Fruit fly (Drosophila melanogaster) whole organism, embryonic: ENCODE measurements around the gene CG4338.
A peak's percentile ranks its signal among the peaks of the same experiment; 100 is the strongest.

ENCODE experiments used
- Blimp-1 ChIP-seq: fragments of 200-800 bp; sonication (Bioruptor generic); optimal IDR thresholded peaks from 3 replicates; lab custom pipeline; 2018; ENCODE audit warnings: missing biosample characterization, missing genetic modification characterization, mild to moderate bottlenecking, moderate library complexity, missing genetic modification reagents
- BtbVII ChIP-seq: fragments of 200-800 bp; sonication (Bioruptor generic); optimal IDR thresholded peaks from 3 replicates; lab custom pipeline; 2017; ENCODE audit warnings: missing biosample characterization, mild to moderate bottlenecking, missing genetic modification characterization
- CG1024 ChIP-seq: fragments of 200-800 bp; sonication (Bioruptor generic); IDR thresholded peaks from 2 replicates; pipeline ENCODE4 v1.3.6; 2022; ENCODE audit warnings: missing biosample characterization, missing genetic modification characterization
- CG12391 ChIP-seq: fragments of 200-800 bp; sonication (Bioruptor generic); optimal IDR thresholded peaks from 3 replicates; lab custom pipeline; 2018; ENCODE audit warnings: missing biosample characterization, mild to moderate bottlenecking, missing genetic modification characterization, moderate library complexity
- CG13894 ChIP-seq: fragments of 200-800 bp; sonication (Bioruptor generic); optimal IDR thresholded peaks from 3 replicates; lab custom pipeline; 2018; ENCODE audit warnings: missing biosample characterization, mild to moderate bottlenecking, missing genetic modification characterization, moderate library complexity
- CG16779 ChIP-seq: fragments of 200-800 bp; sonication (Bioruptor generic); IDR thresholded peaks from 2 replicates; pipeline ENCODE4 v1.3.6; 2022; ENCODE audit warnings: missing biosample characterization, missing genetic modification characterization
- CG17361 ChIP-seq: fragments of 200-800 bp; sonication (Bioruptor generic); IDR thresholded peaks from 3 replicates; pipeline ENCODE4 v1.3.6; 2022; ENCODE audit warnings: missing biosample characterization, missing genetic modification characterization
- CG17612 ChIP-seq: fragments of 200-800 bp; sonication (Bioruptor generic); IDR thresholded peaks from 2 replicates; pipeline ENCODE4 v1.3.6; 2022; ENCODE audit warnings: missing biosample characterization, missing genetic modification characterization
- CG17829 ChIP-seq: fragments of 200-800 bp; optimal IDR thresholded peaks from 2 replicates; lab custom pipeline; 2019; ENCODE audit warnings: missing biosample characterization, mild to moderate bottlenecking, missing genetic modification characterization, moderate library complexity
- CG18619 ChIP-seq: fragments of 200-800 bp; sonication (Bioruptor generic); optimal IDR thresholded peaks from 3 replicates; lab custom pipeline; 2017; ENCODE audit warnings: missing biosample characterization, mild to moderate bottlenecking, missing genetic modification characterization
- CG18764 ChIP-seq: fragments of 200-800 bp; sonication (Bioruptor generic); optimal IDR thresholded peaks from 3 replicates; lab custom pipeline; 2016; ENCODE audit warnings: missing biosample characterization, missing genetic modification characterization
- CG2129 ChIP-seq: fragments of 200-800 bp; sonication (Bioruptor generic); IDR thresholded peaks from 2 replicates; pipeline ENCODE4 v1.3.6; 2022; ENCODE audit warnings: missing biosample characterization, missing genetic modification characterization; ENCODE audit not compliant: partially characterized antibody
- CG3281 ChIP-seq: fragments of 200-800 bp; sonication (Bioruptor generic); optimal IDR thresholded peaks from 3 replicates; lab custom pipeline; 2017; ENCODE audit warnings: missing biosample characterization, mild to moderate bottlenecking, missing genetic modification characterization
- CG4282 ChIP-seq: fragments of 200-800 bp; sonication (Bioruptor generic); optimal IDR thresholded peaks from 2 replicates; lab custom pipeline; 2016; ENCODE audit warnings: missing biosample characterization, missing genetic modification characterization
- CG4424 ChIP-seq: fragments of 200-800 bp; sonication (Bioruptor generic); optimal IDR thresholded peaks from 3 replicates; lab custom pipeline; 2016; ENCODE audit warnings: missing biosample characterization, missing genetic modification characterization
- CG6813 ChIP-seq: fragments of 200-800 bp; sonication (Bioruptor generic); optimal IDR thresholded peaks from 2 replicates; lab custom pipeline; 2017; ENCODE audit warnings: missing biosample characterization, missing genetic modification characterization, mild to moderate bottlenecking, moderate library complexity, missing genetic modification reagents
- CG7357 ChIP-seq: fragments of 200-800 bp; sonication (Bioruptor generic); IDR thresholded peaks from 3 replicates; pipeline ENCODE4 v1.3.6; 2022; ENCODE audit warnings: missing biosample characterization, missing genetic modification characterization
- CG8089 ChIP-seq: fragments of 200-800 bp; sonication (Bioruptor generic); optimal IDR thresholded peaks from 3 replicates; lab custom pipeline; 2016; ENCODE audit warnings: missing biosample characterization, missing genetic modification characterization
- CG8388 ChIP-seq: fragments of 200-800 bp; sonication (Bioruptor generic); optimal IDR thresholded peaks from 2 replicates; lab custom pipeline; 2019; ENCODE audit warnings: missing biosample characterization, mild to moderate bottlenecking, missing genetic modification characterization, moderate library complexity
- CG9727 ChIP-seq: fragments of 200-800 bp; sonication (Bioruptor generic); optimal IDR thresholded peaks from 3 replicates; lab custom pipeline; 2017; ENCODE audit warnings: missing biosample characterization, mild to moderate bottlenecking, missing genetic modification characterization
- CG9817 ChIP-seq: fragments of 200-800 bp; sonication (Bioruptor generic); optimal IDR thresholded peaks from 2 replicates; lab custom pipeline; 2018; ENCODE audit warnings: missing biosample characterization, mild to moderate bottlenecking, missing genetic modification characterization, moderate library complexity
- Dad ChIP-seq: fragments of 200-800 bp; sonication (Bioruptor generic); optimal IDR thresholded peaks from 3 replicates; lab custom pipeline; 2016; ENCODE audit warnings: missing biosample characterization, missing genetic modification characterization
- Dfd ChIP-seq, 2 experiments: fragments of >200 bp; optimal IDR thresholded peaks; 2 replicates each; lab custom pipeline; 2017; ENCODE audit warnings: missing biosample characterization in 2 of 2, missing genetic modification characterization in 2 of 2
- HHEX ChIP-seq: fragments of 200-800 bp; sonication (Bioruptor generic); optimal IDR thresholded peaks from 3 replicates; lab custom pipeline; 2017; ENCODE audit warnings: missing biosample characterization, mild to moderate bottlenecking, missing genetic modification characterization, missing genetic modification reagents
- HLH4C ChIP-seq: fragments of 200-800 bp; sonication (Bioruptor generic); IDR thresholded peaks from 3 replicates; pipeline ENCODE4 v1.3.6; 2022; ENCODE audit warnings: missing biosample characterization, missing genetic modification characterization; ENCODE audit not compliant: partially characterized antibody
- Hand ChIP-seq: fragments of 200-800 bp; sonication (Bioruptor generic); optimal IDR thresholded peaks from 2 replicates; lab custom pipeline; 2017; ENCODE audit warnings: mild to moderate bottlenecking, missing biosample characterization, missing genetic modification reagents, missing genetic modification characterization
- MESR4 ChIP-seq: fragments of 200-800 bp; sonication (Bioruptor generic); optimal IDR thresholded peaks from 2 replicates; lab custom pipeline; 2018; ENCODE audit warnings: missing biosample characterization, mild to moderate bottlenecking, missing genetic modification characterization, moderate library complexity
- Med ChIP-seq: fragments of 200-800 bp; sonication (Bioruptor generic); peaks from one replicate; lab custom pipeline; 2016; ENCODE audit warnings: missing biosample characterization, missing genetic modification characterization, mild to moderate bottlenecking, inconsistent platforms, moderate library complexity
- Mrtf ChIP-seq: fragments of 200-800 bp; sonication (Bioruptor generic); IDR thresholded peaks from 3 replicates; pipeline ENCODE4 v1.3.6; 2022; ENCODE audit warnings: missing biosample characterization, missing genetic modification characterization
- Myb ChIP-seq: fragments of 200-800 bp; sonication (Bioruptor generic); optimal IDR thresholded peaks from 2 replicates; lab custom pipeline; 2016; ENCODE audit warnings: missing biosample characterization, missing genetic modification characterization
- NK7.1 ChIP-seq: fragments of 200-800 bp; sonication (Bioruptor generic); optimal IDR thresholded peaks from 3 replicates; lab custom pipeline; 2016; ENCODE audit warnings: missing biosample characterization, missing genetic modification characterization
- Sin3A ChIP-seq: fragments of >200 bp; optimal IDR thresholded peaks from 2 replicates; lab custom pipeline; 2018
- Xrp1 ChIP-seq: fragments of 200-800 bp; sonication (Bioruptor generic); IDR thresholded peaks from 2 replicates; pipeline ENCODE4 v1.3.6; 2022; ENCODE audit warnings: missing biosample characterization, missing genetic modification characterization
- al ChIP-seq: fragments of 200-800 bp; sonication (Bioruptor generic); IDR thresholded peaks from 2 replicates; pipeline ENCODE4 v1.3.6; 2022; ENCODE audit warnings: missing biosample characterization, missing genetic modification characterization
- bcd ChIP-seq: fragments of 200-800 bp; sonication (Bioruptor generic); optimal IDR thresholded peaks from 2 replicates; lab custom pipeline; 2017; ENCODE audit warnings: missing biosample characterization, mild to moderate bottlenecking, missing genetic modification characterization
- caup ChIP-seq: fragments of 200-800 bp; sonication (Bioruptor generic); optimal IDR thresholded peaks from 3 replicates; lab custom pipeline; 2017; ENCODE audit warnings: missing biosample characterization, mild to moderate bottlenecking, missing genetic modification characterization, moderate library complexity; ENCODE audit not compliant: severe bottlenecking
- cg ChIP-seq: fragments of 200-800 bp; sonication (Bioruptor generic); optimal IDR thresholded peaks from 3 replicates; lab custom pipeline; 2019; ENCODE audit warnings: missing biosample characterization, mild to moderate bottlenecking, missing genetic modification characterization, moderate library complexity
- dm ChIP-seq: fragments of 200-800 bp; sonication (Bioruptor generic); optimal IDR thresholded peaks from 3 replicates; lab custom pipeline; 2016; ENCODE audit warnings: missing biosample characterization, missing genetic modification characterization
- dysf ChIP-seq: fragments of 200-800 bp; sonication (Bioruptor generic); IDR thresholded peaks from 3 replicates; pipeline ENCODE4 v1.3.6; 2022; ENCODE audit warnings: missing biosample characterization, missing genetic modification characterization
- hth ChIP-seq: fragments of >200 bp; optimal IDR thresholded peaks from 2 replicates; lab custom pipeline; 2017; ENCODE audit warnings: inconsistent platforms
- lola ChIP-seq, 3 experiments: fragments of >200 bp in 2 of 3; fragments of 200-800 bp in 1 of 3; sonication (Bioruptor generic) in 1 of 3; optimal IDR thresholded peaks; 2 replicates each; lab custom pipeline; 2017 to 2019; ENCODE audit warnings: missing biosample characterization in 3 of 3, missing genetic modification characterization in 3 of 3, mild to moderate bottlenecking in 1 of 3, moderate library complexity in 1 of 3
- oc ChIP-seq: fragments of 200-800 bp; sonication (Bioruptor generic); optimal IDR thresholded peaks from 2 replicates; lab custom pipeline; 2018; ENCODE audit warnings: missing biosample characterization, mild to moderate bottlenecking, missing genetic modification characterization, moderate library complexity
- pan ChIP-seq, 4 experiments: fragments of >200 bp in 3 of 4; fragments of 200-800 bp in 1 of 4; sonication (Bioruptor generic) in 1 of 4; optimal IDR thresholded peaks in 3 of 4; IDR thresholded peaks in 1 of 4; 2 replicates each; pipeline versions ENCODE4 v1.3.6 to Lab custom; 2017 to 2022; ENCODE audit warnings: missing biosample characterization in 2 of 4, missing genetic modification characterization in 2 of 4, mixed read lengths in 1 of 4
- pfk ChIP-seq: fragments of 200-800 bp; sonication (Bioruptor generic); optimal IDR thresholded peaks from 2 replicates; lab custom pipeline; 2018; ENCODE audit warnings: missing biosample characterization, mild to moderate bottlenecking, missing genetic modification characterization, moderate library complexity
- pum ChIP-seq: fragments of 200-800 bp; sonication (Bioruptor generic); optimal IDR thresholded peaks from 2 replicates; lab custom pipeline; 2016; ENCODE audit warnings: missing biosample characterization, missing genetic modification characterization
- ro ChIP-seq: fragments of 200-800 bp; sonication (Bioruptor generic); IDR thresholded peaks from 2 replicates; pipeline ENCODE4 v1.3.6; 2022; ENCODE audit warnings: missing biosample characterization, missing genetic modification characterization
- run ChIP-seq: fragments of 200-800 bp; sonication (Bioruptor generic); optimal IDR thresholded peaks from 3 replicates; lab custom pipeline; 2018; ENCODE audit warnings: missing biosample characterization, mild to moderate bottlenecking, missing genetic modification characterization
- sna ChIP-seq: fragments of 200-800 bp; sonication (Bioruptor generic); IDR thresholded peaks from 2 replicates; pipeline ENCODE4 v1.3.6; 2022; ENCODE audit warnings: missing biosample characterization, missing genetic modification characterization; ENCODE audit not compliant: partially characterized antibody
- stwl ChIP-seq: fragments of 200-800 bp; sonication (Bioruptor generic); optimal IDR thresholded peaks from 3 replicates; lab custom pipeline; 2018; ENCODE audit warnings: missing biosample characterization, mild to moderate bottlenecking, missing genetic modification characterization, moderate library complexity
- zfh2 ChIP-seq: fragments of 200-800 bp; sonication (Bioruptor generic); optimal IDR thresholded peaks from 2 replicates; lab custom pipeline; 2016; ENCODE audit warnings: missing biosample characterization, missing genetic modification characterization

The CG4338 gene

DNA sequence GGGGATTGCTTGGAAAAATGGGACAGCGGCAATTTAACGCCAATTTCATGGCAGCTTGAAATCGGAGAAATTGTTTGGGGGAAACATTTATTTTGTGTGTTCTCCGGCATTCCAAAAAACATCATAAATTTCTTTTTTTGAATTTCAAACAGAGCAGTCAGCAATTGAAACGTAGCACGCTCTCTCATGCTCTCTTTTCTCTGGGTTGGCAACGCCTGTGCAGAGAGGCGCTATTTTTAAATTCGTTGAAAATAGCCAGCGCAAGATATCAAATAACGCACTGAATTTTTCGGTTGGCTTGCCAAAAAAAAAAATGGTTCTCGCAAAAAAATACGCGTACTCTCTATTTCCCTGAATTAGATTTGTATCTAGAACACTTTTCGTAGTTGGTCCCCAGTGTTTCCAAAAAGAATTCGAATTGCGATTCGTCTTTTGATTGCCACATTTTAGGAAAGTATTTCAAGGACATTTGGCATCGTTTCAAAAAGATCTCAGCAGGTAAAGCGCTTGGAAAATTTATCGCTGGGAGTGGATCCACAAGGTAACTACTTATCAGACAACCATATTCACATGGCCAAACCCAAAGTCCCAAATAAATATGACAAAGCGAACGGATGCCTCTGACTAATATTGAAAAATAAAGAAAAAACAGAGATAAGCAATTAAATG lies 10.8 kb downstream of the CG4338 start (continued):
- TF ChIP-seq oc (tag; lab: Kevin White, UChicago) (no peak), Sin3A (lab: Kevin White, UChicago) (no peak), BtbVII (GFP tag; lab: Kevin White, UChicago) (no peak), CG4282 (peak; percentile 47), CG17612 (GFP tag; lab: Robert Waterston, UW) (no peak), HHEX (no peak), Dfd (GFP tag; optimal IDR thresholded peaks at IDR 0.05; lab: Kevin White, UChicago) (no peak), Myb (GFP tag; lab: Kevin White, UChicago) (peak; percentile 71), CG9817 (no peak), al (GFP tag; lab: Robert Waterston, UW) (no peak), CG3281 (GFP tag; lab: Kevin White, UChicago) (no peak), ro (GFP tag; lab: Robert Waterston, UW) (no peak), lola (GFP tag; optimal IDR thresholded peaks at IDR 0.05; lab: Kevin White, UChicago) (no peak), Xrp1 (GFP tag; lab: Robert Waterston, UW) (no peak), CG6813 (GFP tag; lab: Kevin White, UChicago) (no peak), Dad (GFP tag; lab: Kevin White, UChicago) (no peak), caup (no peak), Med (GFP tag; lab: Kevin White, UChicago) (peak; percentile 70), stwl (tag; lab: Kevin White, UChicago) (peak; percentile 84), HLH4C (no peak), CG1024 (GFP tag; lab: Robert Waterston, UW) (no peak), CG2129 (no peak), NK7.1 (GFP tag; lab: Kevin White, UChicago) (no peak), run (no peak), MESR4 (GFP tag; lab: Kevin White, UChicago) (no peak), Hand (GFP tag; lab: Kevin White, UChicago) (peak; percentile 25), CG16779 (GFP tag; lab: Robert Waterston, UW) (no peak), CG4424 (GFP tag; lab: Kevin White, UChicago) (no peak), CG8089 (no peak), CG17829 (peak; percentile 24), CG9727 (no peak), pum (GFP tag; lab: Kevin White, UChicago) (no peak), CG12391 (tag; lab: Kevin White, UChicago) (no peak), CG13894 (tag; lab: Kevin White, UChicago) (no peak), dm (GFP tag; lab: Kevin White, UChicago) (no peak), CG7357 (GFP tag; lab: Robert Waterston, UW) (no peak), CG18764 (GFP tag; lab: Kevin White, UChicago) (no peak), cg (GFP tag; lab: Kevin White, UChicago) (no peak), CG18619 (GFP tag; lab: Kevin White, UChicago) (no peak), Blimp-1 (GFP tag; lab: Kevin White, UChicago) (no peak), pfk (GFP tag; lab: Kevin White, UChicago) (peak; percentile 6), zfh2 (no peak), sna (GFP tag; lab: Robert Waterston, UW) (no peak), bcd (GFP tag; lab: Kevin White, UChicago) (no peak), Mrtf (GFP tag; lab: Robert Waterston, UW) (no peak), CG17361 (GFP tag; lab: Robert Waterston, UW) (no peak), CG8388 (GFP tag; lab: Kevin White, UChicago) (no peak), pan (optimal IDR thresholded peaks at IDR 0.05; lab: Kevin White, UChicago) (no peak), pan (GFP tag; optimal IDR thresholded peaks at IDR 0.05 in 1 of 2, IDR thresholded peaks at IDR 0.05 in 1 of 2) (no peak), dysf (GFP tag; lab: Robert Waterston, UW) (no peak), hth (lab: Kevin White, UChicago) (no peak)
